Worm (Caenorhabditis elegans) whole organism, L3 larva: ENCODE results near the gene C17H12.6.

Source experiments
- R02D3.7 ChIP-seq: fragments of 150-350 bp; optimal IDR thresholded peaks from 2 replicates; lab custom pipeline; 2014; ENCODE audit warnings: missing biosample characterization, missing genetic modification characterization
- aly-2 ChIP-seq: fragments of 150-350 bp; optimal IDR thresholded peaks from 2 replicates; lab custom pipeline; 2014; ENCODE audit warnings: missing biosample characterization, missing genetic modification characterization
- ama-1 ChIP-seq: fragments of 150-350 bp; optimal IDR thresholded peaks from 2 replicates; lab custom pipeline; 2018
- daf-12 ChIP-seq: fragments of 150-350 bp; optimal IDR thresholded peaks from 2 replicates; lab custom pipeline; 2014; ENCODE audit warnings: missing biosample characterization, missing genetic modification reagents, missing genetic modification characterization
- elt-1 ChIP-seq: fragments of 150-350 bp; optimal IDR thresholded peaks from 2 replicates; lab custom pipeline; 2014; ENCODE audit warnings: missing biosample characterization, missing genetic modification characterization
- elt-2 ChIP-seq: sonication (generic microtip); optimal IDR thresholded peaks from 2 replicates; lab custom pipeline; 2016; ENCODE audit warnings: missing genetic modification reagents, mild to moderate bottlenecking, missing genetic modification characterization, missing compliant biosample characterization
- elt-3 ChIP-seq, 3 experiments: fragments of 150-350 bp in 1 of 3; sonication (generic microtip) in 2 of 3; optimal IDR thresholded peaks; 2 replicates in 2 of 3; 4 replicates in 1 of 3; lab custom pipeline; 2014 to 2017; ENCODE audit warnings: missing biosample characterization in 3 of 3, missing genetic modification characterization in 3 of 3
- hmg-11 ChIP-seq: sonication (generic microtip); optimal IDR thresholded peaks from 2 replicates; lab custom pipeline; 2016; ENCODE audit warnings: missing genetic modification characterization, missing compliant biosample characterization
- jun-1 ChIP-seq: fragments of 150-350 bp; optimal IDR thresholded peaks from 2 replicates; lab custom pipeline; 2014; ENCODE audit warnings: missing biosample characterization, missing genetic modification reagents, missing genetic modification characterization
- lin-39 ChIP-seq: fragments of 150-350 bp; optimal IDR thresholded peaks from 2 replicates; lab custom pipeline; 2018; ENCODE audit warnings: missing biosample characterization, missing genetic modification reagents, missing genetic modification characterization
- mdl-1 ChIP-seq: fragments of 150-350 bp; optimal IDR thresholded peaks from 2 replicates; lab custom pipeline; 2014; ENCODE audit warnings: missing biosample characterization, missing genetic modification characterization
- nhr-28 ChIP-seq: fragments of 150-350 bp; optimal IDR thresholded peaks from 2 replicates; lab custom pipeline; 2014; ENCODE audit warnings: missing biosample characterization, missing genetic modification characterization
- snpc-4 ChIP-seq: fragments of 150-350 bp; optimal IDR thresholded peaks from 2 replicates; lab custom pipeline; 2014; ENCODE audit warnings: missing biosample characterization, missing genetic modification characterization
- zag-1 ChIP-seq: fragments of 150-350 bp; optimal IDR thresholded peaks from 2 replicates; lab custom pipeline; 2014; ENCODE audit warnings: missing biosample characterization, missing genetic modification characterization

- TF ChIP-seq aly-2 (tag; lab: Kevin White, UChicago) = no peak
- TF ChIP-seq ama-1 = no peak
- TF ChIP-seq daf-12 (tag; lab: Kevin White, UChicago) = no peak
- no peak for TF ChIP-seq hmg-11 (tag; lab: Kevin White, UChicago)
- no peak for TF ChIP-seq snpc-4 (tag; lab: Kevin White, UChicago)
- TF ChIP-seq elt-2 (tag; lab: Kevin White, UChicago) = peak; percentile 79
- TF ChIP-seq zag-1 = no peak
- no peak for TF ChIP-seq lin-39 (tag; lab: Kevin White, UChicago)
- no peak for TF ChIP-seq R02D3.7 (tag; lab: Kevin White, UChicago)
- no peak for TF ChIP-seq mdl-1 (tag; lab: Kevin White, UChicago)
- TF ChIP-seq elt-3 (tag; optimal IDR thresholded peaks at IDR 0.05; lab: Kevin White, UChicago) = no peak
- no peak for TF ChIP-seq nhr-28 (tag; lab: Kevin White, UChicago)
- TF ChIP-seq elt-1 (tag; lab: Kevin White, UChicago) = no peak
- no peak for TF ChIP-seq jun-1 (tag; lab: Kevin White, UChicago)
These were observed 20.2 kb downstream of the C17H12.6 start, which contains the start of the genes cest-4 and C17H12.11 for ce11 chrIV:6802132-6802531.
